Worm (Caenorhabditis elegans) whole organism, L1 larva: ENCODE data around the gene dsc-4.

Source experiments
- C04F5.9 ChIP-seq: sonication (generic microtip); optimal IDR thresholded peaks from 2 replicates; lab custom pipeline; 2016; ENCODE audit warnings: missing genetic modification characterization, missing compliant biosample characterization
- C16A3.4 ChIP-seq: fragments of 150-350 bp; optimal IDR thresholded peaks from 2 replicates; lab custom pipeline; 2014; ENCODE audit warnings: missing biosample characterization, missing genetic modification characterization
- C34B4.2 ChIP-seq: sonication (generic microtip); optimal IDR thresholded peaks from 2 replicates; lab custom pipeline; 2017; ENCODE audit warnings: mild to moderate bottlenecking, missing genetic modification characterization, missing compliant biosample characterization
- F16B12.6 ChIP-seq: fragments of 150-350 bp; optimal IDR thresholded peaks from 2 replicates; lab custom pipeline; 2014; ENCODE audit warnings: missing biosample characterization, missing genetic modification characterization
- aha-1 ChIP-seq: fragments of 150-350 bp; optimal IDR thresholded peaks from 2 replicates; lab custom pipeline; 2014; ENCODE audit warnings: missing biosample characterization, missing genetic modification characterization
- alr-1 ChIP-seq: fragments of 200-800 bp; sonication (Bioruptor generic); optimal IDR thresholded peaks from 2 replicates; lab custom pipeline; 2018; ENCODE audit warnings: borderline replicate concordance, mild to moderate bottlenecking, missing genetic modification characterization, missing compliant biosample characterization
- aly-2 ChIP-seq: fragments of 150-350 bp; optimal IDR thresholded peaks from 2 replicates; lab custom pipeline; 2014; ENCODE audit warnings: missing biosample characterization, missing genetic modification characterization
- ama-1 ChIP-seq: fragments of 150-350 bp; optimal IDR thresholded peaks from 2 replicates; lab custom pipeline; 2014
- ceh-8 ChIP-seq: fragments of 200-800 bp; sonication (Bioruptor generic); optimal IDR thresholded peaks from 2 replicates; lab custom pipeline; 2018; ENCODE audit warnings: mild to moderate bottlenecking, missing genetic modification characterization, moderate library complexity, missing compliant biosample characterization
- ces-1 ChIP-seq: fragments of 150-350 bp; optimal IDR thresholded peaks from 2 replicates; lab custom pipeline; 2014; ENCODE audit warnings: missing biosample characterization, missing genetic modification reagents, missing genetic modification characterization
- dpl-1 ChIP-seq, 3 experiments: fragments of 150-350 bp in 2 of 3; sonication (generic microtip) in 1 of 3; optimal IDR thresholded peaks; 2 replicates each; lab custom pipeline; 2014 to 2017; ENCODE audit warnings: missing biosample characterization in 3 of 3, missing genetic modification characterization in 3 of 3, missing genetic modification reagents in 3 of 3
- dsc-1 ChIP-seq: sonication (generic microtip); optimal IDR thresholded peaks from 2 replicates; lab custom pipeline; 2016; ENCODE audit warnings: mild to moderate bottlenecking, missing genetic modification characterization, missing compliant biosample characterization
- efl-1 ChIP-seq, 4 experiments: fragments of 150-350 bp; optimal IDR thresholded peaks in 3 of 4; peaks in 1 of 4; 1 replicate in 1 of 4; 2 replicates in 3 of 4; lab custom pipeline; 2014; ENCODE audit warnings: missing biosample characterization in 2 of 4, missing genetic modification characterization in 2 of 4, missing genetic modification reagents in 2 of 4
- efl-3 ChIP-seq: fragments of 200-800 bp; sonication (Bioruptor generic); optimal IDR thresholded peaks from 2 replicates; lab custom pipeline; 2018; ENCODE audit warnings: mild to moderate bottlenecking, missing genetic modification characterization, missing compliant biosample characterization
- elt-2 ChIP-seq: sonication (generic microtip); optimal IDR thresholded peaks from 2 replicates; lab custom pipeline; 2016; ENCODE audit warnings: missing genetic modification characterization, mild to moderate bottlenecking, inconsistent platforms, missing compliant biosample characterization, missing genetic modification reagents
- elt-3 ChIP-seq, 6 experiments: fragments of 150-350 bp in 1 of 6; sonication (generic microtip); optimal IDR thresholded peaks; 2 replicates each; lab custom pipeline; 2017 to 2018; ENCODE audit warnings: missing biosample characterization in 6 of 6, missing genetic modification characterization in 6 of 6, inconsistent platforms in 1 of 6
- fkh-10 ChIP-seq: sonication (generic microtip); optimal IDR thresholded peaks from 2 replicates; lab custom pipeline; 2017; ENCODE audit warnings: missing biosample characterization, missing genetic modification reagents, missing genetic modification characterization
- fkh-4 ChIP-seq: sonication (generic microtip); optimal IDR thresholded peaks from 2 replicates; lab custom pipeline; 2016; ENCODE audit warnings: missing compliant biosample characterization, missing genetic modification characterization, borderline replicate concordance
- fos-1 ChIP-seq: fragments of 150-350 bp; optimal IDR thresholded peaks from 2 replicates; lab custom pipeline; 2014; ENCODE audit warnings: missing biosample characterization, missing genetic modification characterization
- hlh-17 ChIP-seq: fragments of 200-800 bp; sonication (Bioruptor generic); optimal IDR thresholded peaks from 2 replicates; lab custom pipeline; 2018; ENCODE audit warnings: missing genetic modification characterization, mild to moderate bottlenecking, missing compliant biosample characterization, moderate library complexity, borderline replicate concordance
- hpl-2 ChIP-seq: fragments of 150-350 bp; optimal IDR thresholded peaks from 2 replicates; lab custom pipeline; 2014; ENCODE audit warnings: missing biosample characterization, missing genetic modification reagents, missing genetic modification characterization
- irx-1 ChIP-seq: sonication (generic microtip); optimal IDR thresholded peaks from 2 replicates; lab custom pipeline; 2016; ENCODE audit warnings: missing genetic modification characterization, missing compliant biosample characterization
- isw-1 ChIP-seq: fragments of 200-800 bp; sonication (Bioruptor generic); IDR thresholded peaks from 2 replicates; pipeline ENCODE4 v1.3.6; 2022; ENCODE audit warnings: missing genetic modification characterization, missing compliant biosample characterization
- jun-1 ChIP-seq: fragments of 150-350 bp; optimal IDR thresholded peaks from 2 replicates; lab custom pipeline; 2014; ENCODE audit warnings: missing biosample characterization, missing genetic modification reagents, missing genetic modification characterization
- lin-13 ChIP-seq: fragments of 150-350 bp; optimal IDR thresholded peaks from 2 replicates; lab custom pipeline; 2014; ENCODE audit warnings: missing biosample characterization, missing genetic modification reagents, missing genetic modification characterization
- lin-14 ChIP-seq: fragments of 200-800 bp; sonication (Bioruptor generic); optimal IDR thresholded peaks from 2 replicates; lab custom pipeline; 2018; ENCODE audit warnings: mild to moderate bottlenecking, missing genetic modification characterization, moderate library complexity, missing compliant biosample characterization
- lin-15B ChIP-seq: fragments of 150-350 bp; sonication (generic microtip); optimal IDR thresholded peaks from 3 replicates; lab custom pipeline; 2014; ENCODE audit warnings: missing biosample characterization, missing genetic modification characterization
- lin-35 ChIP-seq, 2 experiments: fragments of 150-350 bp; optimal IDR thresholded peaks; 2 replicates each; lab custom pipeline; 2014; ENCODE audit warnings: missing biosample characterization in 2 of 2, missing genetic modification characterization in 2 of 2, missing genetic modification reagents in 2 of 2
- mdl-1 ChIP-seq, 2 experiments: fragments of 150-350 bp; optimal IDR thresholded peaks; 2 replicates each; lab custom pipeline; 2014 to 2017; ENCODE audit warnings: missing biosample characterization in 2 of 2, missing genetic modification characterization in 2 of 2, inconsistent platforms in 1 of 2
- mef-2 ChIP-seq: fragments of 150-350 bp; optimal IDR thresholded peaks from 2 replicates; lab custom pipeline; 2014; ENCODE audit warnings: missing biosample characterization, missing genetic modification characterization
- nhr-237 ChIP-seq: fragments of 150-350 bp; optimal IDR thresholded peaks from 2 replicates; lab custom pipeline; 2014; ENCODE audit warnings: missing biosample characterization, missing genetic modification characterization
- nhr-28 ChIP-seq: fragments of 150-350 bp; optimal IDR thresholded peaks from 2 replicates; lab custom pipeline; 2014; ENCODE audit warnings: missing biosample characterization, missing genetic modification characterization
- nhr-47 ChIP-seq: sonication (generic microtip); optimal IDR thresholded peaks from 2 replicates; lab custom pipeline; 2016; ENCODE audit warnings: mild to moderate bottlenecking, missing genetic modification characterization, moderate library complexity, missing compliant biosample characterization
- nhr-71 ChIP-seq: sonication (generic microtip); optimal IDR thresholded peaks from 2 replicates; lab custom pipeline; 2016; ENCODE audit warnings: mild to moderate bottlenecking, missing genetic modification characterization, moderate library complexity, missing compliant biosample characterization
- nhr-76 ChIP-seq: sonication (generic microtip); optimal IDR thresholded peaks from 2 replicates; lab custom pipeline; 2017; ENCODE audit warnings: missing biosample characterization, missing genetic modification characterization
- nhr-77 ChIP-seq: fragments of 150-350 bp; optimal IDR thresholded peaks from 2 replicates; lab custom pipeline; 2014; ENCODE audit warnings: missing biosample characterization, missing genetic modification characterization
- nhr-90 ChIP-seq: sonication (generic microtip); optimal IDR thresholded peaks from 2 replicates; lab custom pipeline; 2016; ENCODE audit warnings: mild to moderate bottlenecking, missing genetic modification characterization, missing compliant biosample characterization; ENCODE audit not compliant: poor library complexity
- pag-3 ChIP-seq: sonication (generic microtip); optimal IDR thresholded peaks from 2 replicates; lab custom pipeline; 2017; ENCODE audit warnings: missing genetic modification characterization, mild to moderate bottlenecking, missing compliant biosample characterization, antibody characterized with exemption, borderline replicate concordance; ENCODE audit not compliant: insufficient read depth
- rnt-1 ChIP-seq: sonication (generic microtip); optimal IDR thresholded peaks from 2 replicates; lab custom pipeline; 2016; ENCODE audit warnings: mild to moderate bottlenecking, missing genetic modification characterization, moderate library complexity, missing compliant biosample characterization
- snpc-4 ChIP-seq: fragments of 150-350 bp; optimal IDR thresholded peaks from 2 replicates; lab custom pipeline; 2014; ENCODE audit warnings: missing biosample characterization, missing genetic modification characterization
- sox-4 ChIP-seq: sonication (generic microtip); optimal IDR thresholded peaks from 2 replicates; lab custom pipeline; 2016; ENCODE audit warnings: missing genetic modification characterization, missing compliant biosample characterization
- sptf-1 ChIP-seq: fragments of 150-350 bp; optimal IDR thresholded peaks from 2 replicates; lab custom pipeline; 2014; ENCODE audit warnings: missing biosample characterization, missing genetic modification characterization
- sup-37 ChIP-seq: fragments of 200-800 bp; sonication (Bioruptor generic); optimal IDR thresholded peaks from 2 replicates; lab custom pipeline; 2018; ENCODE audit warnings: mild to moderate bottlenecking, missing genetic modification characterization, missing compliant biosample characterization
- tbx-2 ChIP-seq: sonication (generic microtip); optimal IDR thresholded peaks from 2 replicates; lab custom pipeline; 2016; ENCODE audit warnings: missing genetic modification characterization, missing compliant biosample characterization
- tlp-1 ChIP-seq: fragments of 150-350 bp; optimal IDR thresholded peaks from 2 replicates; lab custom pipeline; 2014; ENCODE audit warnings: missing biosample characterization, missing genetic modification characterization
- unc-30 ChIP-seq: sonication (generic microtip); optimal IDR thresholded peaks from 2 replicates; lab custom pipeline; 2017; ENCODE audit warnings: missing biosample characterization, missing genetic modification characterization
- unc-86 ChIP-seq: sonication (generic microtip); optimal IDR thresholded peaks from 2 replicates; lab custom pipeline; 2016; ENCODE audit warnings: missing genetic modification characterization, missing compliant biosample characterization
- vab-15 ChIP-seq: sonication (generic microtip); optimal IDR thresholded peaks from 2 replicates; lab custom pipeline; 2017; ENCODE audit warnings: missing genotype, mild to moderate bottlenecking, missing genetic modification characterization, missing compliant biosample characterization
- zag-1 ChIP-seq: fragments of 150-350 bp; optimal IDR thresholded peaks from 2 replicates; lab custom pipeline; 2014; ENCODE audit warnings: missing biosample characterization, missing genetic modification characterization
- ztf-11 ChIP-seq, 2 experiments: sonication (generic microtip); optimal IDR thresholded peaks; 2 replicates each; lab custom pipeline; 2016 to 2017; ENCODE audit warnings: missing genetic modification characterization in 2 of 2, missing biosample characterization in 1 of 2, missing compliant biosample characterization in 1 of 2
- ztf-4 ChIP-seq: fragments of 150-350 bp; optimal IDR thresholded peaks from 2 replicates; lab custom pipeline; 2014; ENCODE audit warnings: missing biosample characterization, missing genetic modification characterization

The dsc-4 gene

DNA sequence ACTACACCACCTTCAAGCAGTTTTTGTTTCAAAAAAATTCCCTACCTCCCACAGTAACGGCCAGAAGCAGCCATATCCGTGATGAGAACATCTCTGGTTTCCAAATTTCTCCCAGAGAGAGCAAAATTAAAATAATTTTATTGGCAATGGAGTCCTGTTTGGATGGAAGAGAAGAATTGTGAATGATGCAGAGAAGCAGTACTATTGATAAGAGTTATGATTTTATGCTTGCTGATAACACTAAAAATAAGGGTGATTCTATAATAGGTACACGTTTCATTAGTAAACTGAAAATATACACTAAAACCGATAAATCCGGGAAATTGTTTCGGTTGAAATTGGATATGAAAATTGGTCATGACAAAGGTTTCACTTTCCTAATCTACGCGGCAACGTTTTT lies at the start of gene dsc-4:
Gene dsc-4, minus strand, starts transcription at position 165 of the 400 bp plus-strand sequence.
- TF ChIP-seq lin-15B (no peak), elt-2 (tag; lab: Kevin White, UChicago) (peak; percentile 41)

DNA sequence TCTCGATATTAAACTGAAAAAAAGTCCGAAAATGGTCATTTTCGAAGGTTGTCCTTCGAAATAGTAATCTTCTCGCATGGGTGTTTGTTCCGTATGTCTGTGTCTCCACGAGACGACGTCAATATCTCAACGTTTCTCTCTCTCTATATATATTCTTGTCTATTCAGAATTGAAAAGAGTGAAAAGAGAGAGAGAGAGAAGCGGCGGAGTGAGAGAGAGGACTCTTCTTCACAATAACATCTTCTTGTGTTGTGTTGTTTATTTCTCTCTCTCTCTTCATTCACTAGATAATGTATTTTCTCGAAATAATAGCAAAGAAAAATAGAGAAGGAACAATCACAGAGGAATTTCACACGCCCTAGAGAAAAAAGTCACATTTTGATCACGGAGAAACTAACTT lies 46.1 kb upstream of the dsc-4 start:
- no peak for TF ChIP-seq pag-3 (tag; lab: Kevin White, UChicago)
- TF ChIP-seq nhr-28, result no peak
- TF ChIP-seq hlh-17 (GFP tag; lab: Kevin White, UChicago), result no peak
- TF ChIP-seq nhr-77 (tag; lab: Kevin White, UChicago), result no peak
- no peak for TF ChIP-seq unc-30 (tag; lab: Kevin White, UChicago)
- TF ChIP-seq ztf-11 (tag; optimal IDR thresholded peaks at IDR 0.05; lab: Kevin White, UChicago), result no peak
- TF ChIP-seq C04F5.9, result no peak
- TF ChIP-seq dsc-1 (tag; lab: Kevin White, UChicago), result no peak
- TF ChIP-seq jun-1 (tag; lab: Kevin White, UChicago), result no peak
- no peak for TF ChIP-seq efl-3 (GFP tag; lab: Kevin White, UChicago)
- TF ChIP-seq aly-2 (tag; lab: Kevin White, UChicago), result no peak
- no peak for TF ChIP-seq tlp-1 (tag; lab: Kevin White, UChicago)
- TF ChIP-seq rnt-1 (tag; lab: Kevin White, UChicago), result peak; percentile 29
- no peak for TF ChIP-seq alr-1 (tag; lab: Kevin White, UChicago)
- TF ChIP-seq fkh-10 (GFP tag; lab: Kevin White, UChicago), result no peak
- TF ChIP-seq tbx-2 (tag; lab: Kevin White, UChicago), result no peak
- no peak for TF ChIP-seq vab-15 (tag; lab: Kevin White, UChicago)
- TF ChIP-seq dpl-1 (GFP tag; optimal IDR thresholded peaks at IDR 0.05; lab: Kevin White, UChicago), result peak in 2 of 3 experiments; percentile 7 to 44
- TF ChIP-seq C16A3.4 (tag; lab: Kevin White, UChicago), result no peak
- TF ChIP-seq lin-14, result peak; percentile 88
- peak; percentile 3 to 46 for TF ChIP-seq lin-35 (GFP tag; optimal IDR thresholded peaks at IDR 0.05; lab: Kevin White, UChicago)
- TF ChIP-seq nhr-76, result no peak
- TF ChIP-seq mef-2 (tag; lab: Kevin White, UChicago), result no peak
- TF ChIP-seq irx-1 (tag; lab: Kevin White, UChicago), result no peak
- TF ChIP-seq nhr-71 (tag; lab: Kevin White, UChicago), result peak; percentile 53
- TF ChIP-seq aha-1, result no peak
- TF ChIP-seq elt-3 (tag; optimal IDR thresholded peaks at IDR 0.05; lab: Kevin White, UChicago), result peak in 1 of 6 experiments; percentile 12
- no peak for TF ChIP-seq fkh-4 (tag; lab: Kevin White, UChicago)
- TF ChIP-seq lin-15B, result no peak
- no peak for TF ChIP-seq ztf-4 (tag; lab: Kevin White, UChicago)
- TF ChIP-seq nhr-47 (tag; lab: Kevin White, UChicago), result peak; percentile 30
- no peak for TF ChIP-seq sup-37
- no peak for TF ChIP-seq ama-1 (lab: Kevin White, UChicago)
- TF ChIP-seq lin-13 (GFP tag; lab: Kevin White, UChicago), result peak; percentile 19
- TF ChIP-seq sptf-1 (tag; lab: Kevin White, UChicago), result no peak
- TF ChIP-seq nhr-237 (tag; lab: Kevin White, UChicago), result no peak
- TF ChIP-seq ces-1 (GFP tag; lab: Kevin White, UChicago), result no peak
- TF ChIP-seq C34B4.2 (tag; lab: Kevin White, UChicago), result no peak
- no peak for TF ChIP-seq snpc-4 (tag; lab: Kevin White, UChicago)
- peak; percentile 4; the same call in 1 of the 2 replicates for TF ChIP-seq isw-1
- no peak for TF ChIP-seq fos-1
- no peak for TF ChIP-seq mdl-1 (tag; optimal IDR thresholded peaks at IDR 0.05; lab: Kevin White, UChicago)
- TF ChIP-seq nhr-90 (tag; lab: Kevin White, UChicago), result no peak
- no peak for TF ChIP-seq ceh-8
- TF ChIP-seq efl-1 (optimal IDR thresholded peaks at IDR 0.05; lab: Kevin White, UChicago), result peak; percentile 27 to 35
- peak in 1 of 2 experiments; percentile 45 for TF ChIP-seq efl-1 (GFP tag; optimal IDR thresholded peaks at IDR 0.05 in 1 of 2; lab: Kevin White, UChicago)
- TF ChIP-seq unc-86 (tag; lab: Kevin White, UChicago), result no peak
- TF ChIP-seq sox-4, result no peak
- no peak for TF ChIP-seq F16B12.6 (tag; lab: Kevin White, UChicago)
- TF ChIP-seq hpl-2, result no peak
- no peak for TF ChIP-seq elt-2 (tag; lab: Kevin White, UChicago)
- TF ChIP-seq zag-1, result no peak
